Fruit fly (Drosophila melanogaster) whole organism, embryonic: ENCODE measurements around the gene CG18135.

Source experiments
- Atf3 ChIP-seq: fragments of 200-800 bp; sonication (Bioruptor generic); optimal IDR thresholded peaks from 3 replicates; lab custom pipeline; 2016; ENCODE audit warnings: missing biosample characterization, missing genetic modification characterization
- Blimp-1 ChIP-seq: fragments of 200-800 bp; sonication (Bioruptor generic); optimal IDR thresholded peaks from 3 replicates; lab custom pipeline; 2018; ENCODE audit warnings: missing biosample characterization, missing genetic modification characterization, mild to moderate bottlenecking, moderate library complexity, missing genetic modification reagents
- CG14965 ChIP-seq: fragments of 200-800 bp; sonication (Bioruptor generic); optimal IDR thresholded peaks from 2 replicates; lab custom pipeline; 2016; ENCODE audit warnings: missing biosample characterization, missing genetic modification characterization, borderline replicate concordance
- CG3065 ChIP-seq: fragments of 200-800 bp; sonication (Bioruptor generic); optimal IDR thresholded peaks from 2 replicates; lab custom pipeline; 2016; ENCODE audit warnings: missing biosample characterization, missing genetic modification characterization
- CG8388 ChIP-seq: fragments of 200-800 bp; sonication (Bioruptor generic); optimal IDR thresholded peaks from 2 replicates; lab custom pipeline; 2019; ENCODE audit warnings: missing biosample characterization, mild to moderate bottlenecking, missing genetic modification characterization, moderate library complexity
- Neu2 ChIP-seq: fragments of 200-800 bp; sonication (Bioruptor generic); optimal IDR thresholded peaks from 3 replicates; lab custom pipeline; 2016; ENCODE audit warnings: missing biosample characterization, missing genetic modification characterization, borderline replicate concordance
- eyg ChIP-seq: fragments of 200-800 bp; sonication (Bioruptor generic); optimal IDR thresholded peaks from 3 replicates; lab custom pipeline; 2016; ENCODE audit warnings: missing biosample characterization, missing genetic modification characterization
- hkb ChIP-seq, 2 experiments: fragments of 200-800 bp in 1 of 2; fragments of >200 bp in 1 of 2; sonication (Bioruptor generic) in 1 of 2; IDR thresholded peaks in 1 of 2; optimal IDR thresholded peaks in 1 of 2; 2 replicates each; pipeline versions ENCODE4 v1.3.6 to Lab custom; 2017 to 2022; ENCODE audit warnings: missing biosample characterization in 1 of 2, missing genetic modification characterization in 1 of 2
- psq ChIP-seq: fragments of 200-800 bp; sonication (Bioruptor generic); optimal IDR thresholded peaks from 2 replicates; lab custom pipeline; 2017; ENCODE audit warnings: missing biosample characterization, missing genetic modification characterization

DNA sequence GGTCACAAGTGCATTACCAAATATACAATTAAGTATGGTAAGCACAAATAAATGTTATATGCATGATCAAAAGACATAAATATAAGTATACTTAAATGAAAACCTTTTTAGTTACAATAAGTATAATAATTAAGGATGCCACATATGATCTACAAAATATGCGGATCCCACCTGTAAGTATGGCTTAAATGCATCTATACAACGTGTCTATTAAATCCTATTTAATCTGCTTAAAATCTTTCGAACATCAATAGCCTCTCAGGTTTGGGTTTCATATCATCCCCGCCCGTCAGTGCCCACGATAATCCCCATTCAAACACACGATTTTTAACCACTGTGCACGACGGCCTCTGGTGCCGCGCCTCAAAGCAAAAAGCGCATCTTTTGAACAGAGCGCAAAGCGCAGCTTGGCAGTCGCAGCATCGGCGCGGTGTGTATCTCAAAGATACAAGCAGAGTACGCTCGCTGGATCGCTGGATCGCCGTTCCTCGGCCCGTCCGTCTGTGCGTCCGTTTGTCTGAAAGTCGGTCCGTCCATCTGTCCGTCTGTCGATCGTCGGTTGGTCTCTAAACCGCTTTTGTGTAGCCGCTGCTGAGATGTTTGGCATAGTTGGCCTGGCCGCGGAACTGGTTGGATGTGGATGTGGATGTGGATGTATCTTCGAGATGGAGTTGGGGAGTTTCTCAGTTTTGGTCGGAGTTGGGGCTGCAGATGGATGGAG is 43.7 kb upstream of the CG18135 start:
- no peak for TF ChIP-seq CG14965
- no peak for TF ChIP-seq Atf3 (GFP tag; lab: Kevin White, UChicago)
- TF ChIP-seq Blimp-1 (GFP tag; lab: Kevin White, UChicago), result peak; percentile 19
- no peak for TF ChIP-seq Neu2 (GFP tag; lab: Kevin White, UChicago)
- no peak for TF ChIP-seq CG3065 (GFP tag; lab: Kevin White, UChicago)
- TF ChIP-seq psq (GFP tag; lab: Kevin White, UChicago), result no peak
- TF ChIP-seq eyg (GFP tag; lab: Kevin White, UChicago), result no peak
- peak; percentile 2 for TF ChIP-seq CG8388 (GFP tag; lab: Kevin White, UChicago)
- TF ChIP-seq hkb (optimal IDR thresholded peaks at IDR 0.05; lab: Kevin White, UChicago), result no peak
- TF ChIP-seq hkb (GFP tag; IDR thresholded peaks at IDR 0.05; lab: Robert Waterston, UW), result 0 out of 2 replicates have a peak, but pooled peaks have one; percentile 39
